Worm (Caenorhabditis elegans) whole organism, L4/young adult: ENCODE results near the gene otpl-7.

Experiments used
- dao-5 ChIP-seq: sonication (generic microtip); optimal IDR thresholded peaks from 2 replicates; lab custom pipeline; 2016; ENCODE audit warnings: missing genotype, missing genetic modification characterization, moderate library complexity, missing compliant biosample characterization
- him-1 ChIP-seq: sonication (generic microtip); optimal IDR thresholded peaks from 2 replicates; lab custom pipeline; 2016; ENCODE audit warnings: missing genotype, missing genetic modification reagents, missing genetic modification characterization, missing compliant biosample characterization

ce11 chrV:8507324-8507723, 14.0 kb upstream of the otpl-7 start, which contains the start of gene ZK994.6:
- no peak for TF ChIP-seq dao-5 (tag; lab: Kevin White, UChicago)
- TF ChIP-seq him-1 (tag; lab: Kevin White, UChicago): no peak
